Worm (Caenorhabditis elegans) whole organism, L1 larva: ENCODE data around the gene gst-9.
A peak's percentile ranks its signal among the peaks of the same experiment; 100 is the strongest.

Source experiments
- C16A3.4 ChIP-seq: fragments of 150-350 bp; optimal IDR thresholded peaks from 2 replicates; lab custom pipeline; 2014; ENCODE audit warnings: missing biosample characterization, missing genetic modification characterization
- F16B12.6 ChIP-seq: fragments of 150-350 bp; optimal IDR thresholded peaks from 2 replicates; lab custom pipeline; 2014; ENCODE audit warnings: missing biosample characterization, missing genetic modification characterization
- alr-1 ChIP-seq: fragments of 200-800 bp; sonication (Bioruptor generic); optimal IDR thresholded peaks from 2 replicates; lab custom pipeline; 2018; ENCODE audit warnings: borderline replicate concordance, mild to moderate bottlenecking, missing genetic modification characterization, missing compliant biosample characterization
- blmp-1 ChIP-seq: fragments of 150-350 bp; optimal IDR thresholded peaks from 2 replicates; lab custom pipeline; 2014; ENCODE audit warnings: missing biosample characterization, missing genetic modification characterization
- ces-1 ChIP-seq: fragments of 150-350 bp; optimal IDR thresholded peaks from 2 replicates; lab custom pipeline; 2014; ENCODE audit warnings: missing biosample characterization, missing genetic modification reagents, missing genetic modification characterization
- dsc-1 ChIP-seq: sonication (generic microtip); optimal IDR thresholded peaks from 2 replicates; lab custom pipeline; 2016; ENCODE audit warnings: mild to moderate bottlenecking, missing genetic modification characterization, missing compliant biosample characterization
- egl-13 ChIP-seq: sonication (generic microtip); optimal IDR thresholded peaks from 2 replicates; lab custom pipeline; 2016; ENCODE audit warnings: missing genotype, missing genetic modification reagents, missing genetic modification characterization, missing compliant biosample characterization
- elt-2 ChIP-seq: sonication (generic microtip); optimal IDR thresholded peaks from 2 replicates; lab custom pipeline; 2016; ENCODE audit warnings: missing genetic modification characterization, mild to moderate bottlenecking, inconsistent platforms, missing compliant biosample characterization, missing genetic modification reagents
- elt-3 ChIP-seq, 6 experiments: fragments of 150-350 bp in 1 of 6; sonication (generic microtip); optimal IDR thresholded peaks; 2 replicates each; lab custom pipeline; 2017 to 2018; ENCODE audit warnings: missing biosample characterization in 6 of 6, missing genetic modification characterization in 6 of 6, inconsistent platforms in 1 of 6
- fos-1 ChIP-seq: fragments of 150-350 bp; optimal IDR thresholded peaks from 2 replicates; lab custom pipeline; 2014; ENCODE audit warnings: missing biosample characterization, missing genetic modification characterization
- hlh-17 ChIP-seq: fragments of 200-800 bp; sonication (Bioruptor generic); optimal IDR thresholded peaks from 2 replicates; lab custom pipeline; 2018; ENCODE audit warnings: missing genetic modification characterization, mild to moderate bottlenecking, missing compliant biosample characterization, moderate library complexity, borderline replicate concordance
- hpl-2 ChIP-seq: fragments of 150-350 bp; optimal IDR thresholded peaks from 2 replicates; lab custom pipeline; 2014; ENCODE audit warnings: missing biosample characterization, missing genetic modification reagents, missing genetic modification characterization
- isw-1 ChIP-seq: fragments of 200-800 bp; sonication (Bioruptor generic); IDR thresholded peaks from 2 replicates; pipeline ENCODE4 v1.3.6; 2022; ENCODE audit warnings: missing genetic modification characterization, missing compliant biosample characterization
- lin-14 ChIP-seq: fragments of 200-800 bp; sonication (Bioruptor generic); optimal IDR thresholded peaks from 2 replicates; lab custom pipeline; 2018; ENCODE audit warnings: mild to moderate bottlenecking, missing genetic modification characterization, moderate library complexity, missing compliant biosample characterization
- lin-15B ChIP-seq: fragments of 150-350 bp; sonication (generic microtip); optimal IDR thresholded peaks from 3 replicates; lab custom pipeline; 2014; ENCODE audit warnings: missing biosample characterization, missing genetic modification characterization
- mdl-1 ChIP-seq, 2 experiments: fragments of 150-350 bp; optimal IDR thresholded peaks; 2 replicates each; lab custom pipeline; 2014 to 2017; ENCODE audit warnings: missing biosample characterization in 2 of 2, missing genetic modification characterization in 2 of 2, inconsistent platforms in 1 of 2
- nhr-11 ChIP-seq: fragments of 150-350 bp; optimal IDR thresholded peaks from 2 replicates; lab custom pipeline; 2014; ENCODE audit warnings: missing biosample characterization, missing genetic modification characterization
- nhr-19 ChIP-seq: fragments of 200-800 bp; sonication (Bioruptor generic); conservative IDR thresholded peaks from 2 replicates; pipeline ENCODE4 v1.3.6; 2022; ENCODE audit warnings: missing genetic modification characterization, missing compliant biosample characterization
- nhr-20 ChIP-seq: sonication (generic microtip); optimal IDR thresholded peaks from 2 replicates; lab custom pipeline; 2016; ENCODE audit warnings: mild to moderate bottlenecking, missing genetic modification characterization, missing compliant biosample characterization
- nhr-28 ChIP-seq: fragments of 150-350 bp; optimal IDR thresholded peaks from 2 replicates; lab custom pipeline; 2014; ENCODE audit warnings: missing biosample characterization, missing genetic modification characterization
- nhr-71 ChIP-seq: sonication (generic microtip); optimal IDR thresholded peaks from 2 replicates; lab custom pipeline; 2016; ENCODE audit warnings: mild to moderate bottlenecking, missing genetic modification characterization, moderate library complexity, missing compliant biosample characterization
- nhr-77 ChIP-seq: fragments of 150-350 bp; optimal IDR thresholded peaks from 2 replicates; lab custom pipeline; 2014; ENCODE audit warnings: missing biosample characterization, missing genetic modification characterization
- nhr-90 ChIP-seq: sonication (generic microtip); optimal IDR thresholded peaks from 2 replicates; lab custom pipeline; 2016; ENCODE audit warnings: mild to moderate bottlenecking, missing genetic modification characterization, missing compliant biosample characterization; ENCODE audit not compliant: poor library complexity
- pag-3 ChIP-seq: sonication (generic microtip); optimal IDR thresholded peaks from 2 replicates; lab custom pipeline; 2017; ENCODE audit warnings: missing genetic modification characterization, mild to moderate bottlenecking, missing compliant biosample characterization, antibody characterized with exemption, borderline replicate concordance; ENCODE audit not compliant: insufficient read depth
- pax-3 ChIP-seq: fragments of 200-800 bp; sonication (Bioruptor generic); optimal IDR thresholded peaks from 2 replicates; lab custom pipeline; 2018; ENCODE audit warnings: mild to moderate bottlenecking, missing genetic modification characterization, moderate library complexity, missing compliant biosample characterization
- rnt-1 ChIP-seq: sonication (generic microtip); optimal IDR thresholded peaks from 2 replicates; lab custom pipeline; 2016; ENCODE audit warnings: mild to moderate bottlenecking, missing genetic modification characterization, moderate library complexity, missing compliant biosample characterization
- snpc-4 ChIP-seq: fragments of 150-350 bp; optimal IDR thresholded peaks from 2 replicates; lab custom pipeline; 2014; ENCODE audit warnings: missing biosample characterization, missing genetic modification characterization
- sptf-1 ChIP-seq: fragments of 150-350 bp; optimal IDR thresholded peaks from 2 replicates; lab custom pipeline; 2014; ENCODE audit warnings: missing biosample characterization, missing genetic modification characterization
- tlp-1 ChIP-seq: fragments of 150-350 bp; optimal IDR thresholded peaks from 2 replicates; lab custom pipeline; 2014; ENCODE audit warnings: missing biosample characterization, missing genetic modification characterization
- unc-86 ChIP-seq: sonication (generic microtip); optimal IDR thresholded peaks from 2 replicates; lab custom pipeline; 2016; ENCODE audit warnings: missing genetic modification characterization, missing compliant biosample characterization
- unc-98 ChIP-seq: fragments of 200-800 bp; sonication (Bioruptor generic); IDR thresholded peaks from 2 replicates; pipeline ENCODE4 v1.3.6; 2022; ENCODE audit warnings: missing genetic modification characterization, missing compliant biosample characterization
- zip-4 ChIP-seq: fragments of 200-800 bp; sonication (Bioruptor generic); optimal IDR thresholded peaks from 2 replicates; lab custom pipeline; 2018; ENCODE audit warnings: mild to moderate bottlenecking, missing genetic modification characterization, moderate library complexity, missing compliant biosample characterization

Gene gst-9

DNA sequence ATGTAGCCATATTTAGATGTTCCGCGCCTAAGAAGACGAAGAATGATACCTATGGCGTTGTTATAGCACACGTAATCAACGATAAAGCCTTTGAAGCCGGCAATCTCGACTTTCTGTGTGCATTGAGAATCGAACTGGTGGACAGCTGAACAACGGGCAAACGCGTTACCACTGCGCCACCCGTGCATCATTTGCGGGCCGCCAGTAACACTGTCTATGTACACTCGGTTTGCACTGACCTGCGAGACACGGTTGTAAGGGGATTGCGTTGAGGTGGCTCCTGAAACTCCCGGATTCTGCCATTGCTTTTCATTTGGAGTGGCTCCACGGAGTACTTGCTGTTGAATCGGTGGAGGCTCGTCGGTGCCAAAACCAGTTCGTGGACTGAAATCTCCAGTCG is 51.0 kb downstream of the gst-9 start (continued):
- TF ChIP-seq zip-4 (GFP tag; lab: Kevin White, UChicago) (peak; percentile 23), mdl-1 (tag; optimal IDR thresholded peaks at IDR 0.05; lab: Kevin White, UChicago) (peak in 1 of 2 experiments; percentile 64), ces-1 (no peak), snpc-4 (tag; lab: Kevin White, UChicago) (no peak), egl-13 (tag; lab: Kevin White, UChicago) (no peak), nhr-28 (no peak), isw-1 (no peak), sptf-1 (no peak), dsc-1 (tag; lab: Kevin White, UChicago) (peak; percentile 31), nhr-20 (tag; lab: Kevin White, UChicago) (peak; percentile 40), pax-3 (tag; lab: Kevin White, UChicago) (no peak), nhr-19 (GFP tag; lab: Robert Waterston, UW) (peak; percentile 57), hlh-17 (GFP tag; lab: Kevin White, UChicago) (no peak), blmp-1 (no peak), fos-1 (tag; lab: Kevin White, UChicago) (no peak), rnt-1 (tag; lab: Kevin White, UChicago) (peak; percentile 74), nhr-71 (tag; lab: Kevin White, UChicago) (peak; percentile 57), pag-3 (tag; lab: Kevin White, UChicago) (no peak), elt-2 (tag; lab: Kevin White, UChicago) (no peak), C16A3.4 (tag; lab: Kevin White, UChicago) (peak; percentile 72), lin-15B (tag; lab: Kevin White, UChicago) (no peak), lin-14 (GFP tag; lab: Kevin White, UChicago) (peak; percentile 25), alr-1 (tag; lab: Kevin White, UChicago) (no peak), nhr-77 (tag; lab: Kevin White, UChicago) (peak; percentile 54)

DNA sequence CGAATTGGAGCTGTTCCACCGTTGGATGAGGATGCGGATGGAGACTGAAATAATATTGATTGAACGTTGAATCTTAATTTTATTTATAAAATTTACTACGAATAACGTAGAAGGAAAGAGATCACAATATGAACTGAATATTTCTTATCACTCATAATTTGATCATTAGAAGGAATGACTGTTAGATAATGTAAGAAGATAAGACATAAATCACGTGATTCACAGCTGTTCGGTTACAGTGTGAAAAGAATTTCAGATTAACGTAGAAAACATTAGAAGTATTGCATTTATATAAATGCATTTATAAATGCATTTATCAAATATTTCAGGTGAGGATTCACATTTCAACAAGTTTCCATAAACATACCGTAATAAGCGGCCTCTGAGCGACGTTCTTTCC is 51.4 kb downstream of the gst-9 start:
- TF ChIP-seq elt-2 (tag; lab: Kevin White, UChicago) (peak; percentile 94), nhr-11 (no peak), F16B12.6 (tag; lab: Kevin White, UChicago) (no peak), unc-86 (no peak), elt-3 (tag; optimal IDR thresholded peaks at IDR 0.05; lab: Kevin White, UChicago) (peak in 1 of 6 experiments; percentile 32), hpl-2 (GFP tag; lab: Kevin White, UChicago) (no peak), unc-98 (GFP tag; lab: Robert Waterston, UW) (no peak), tlp-1 (tag; lab: Kevin White, UChicago) (peak; percentile 83), nhr-90 (no peak)
